Worm (Caenorhabditis elegans): Measurements from ENCODE around the gene C38D9.2.

ce11 chrV:17532686-17533085, 34.3 kb upstream of the C38D9.2 start, which contains the start of gene C18D4.3:
- no peak for TF ChIP-seq lin-13 (tag; optimal IDR thresholded peaks at IDR 0.05)
- TF ChIP-seq nhr-76 (tag; optimal IDR thresholded peaks at IDR 0.05) = no peak
- no peak for TF ChIP-seq nhr-12 (tag; optimal IDR thresholded peaks at IDR 0.05)
- no peak for TF ChIP-seq ces-1 (GFP tag; optimal IDR thresholded peaks at IDR 0.05)
- TF ChIP-seq mls-2 (tag; optimal IDR thresholded peaks at IDR 0.05) = no peak
- TF ChIP-seq blmp-1 (tag; optimal IDR thresholded peaks at IDR 0.05) = no peak
- TF ChIP-seq sptf-1 (tag; optimal IDR thresholded peaks at IDR 0.05) = no peak
- TF ChIP-seq snpc-4 (tag; optimal IDR thresholded peaks at IDR 0.05) = no peak
- no peak for TF ChIP-seq unc-62 (GFP tag; optimal IDR thresholded peaks at IDR 0.05)
- TF ChIP-seq lin-32 (GFP tag; optimal IDR thresholded peaks at IDR 0.05) = no peak
